Fruit fly (Drosophila melanogaster) whole organism, wandering third instar larva: ENCODE data around the gene CG46465.

Source experiments
- Abd-B ChIP-seq: fragments of >200 bp; optimal IDR thresholded peaks from 2 replicates; lab custom pipeline; 2017; ENCODE audit warnings: missing biosample characterization, missing genetic modification characterization
- CG32264 ChIP-seq: fragments of 200-800 bp; sonication (Bioruptor generic); optimal IDR thresholded peaks from 2 replicates; lab custom pipeline; 2016; ENCODE audit warnings: missing biosample characterization, missing genetic modification characterization
- CG9705 ChIP-seq: fragments of 200-800 bp; sonication (Bioruptor generic); optimal IDR thresholded peaks from 2 replicates; lab custom pipeline; 2018; ENCODE audit warnings: missing biosample characterization, mild to moderate bottlenecking, missing genetic modification characterization
- CrebA ChIP-seq: fragments of 200-800 bp; sonication (Bioruptor generic); optimal IDR thresholded peaks from 2 replicates; lab custom pipeline; 2016; ENCODE audit warnings: missing biosample characterization, mild to moderate bottlenecking, missing genetic modification characterization, borderline replicate concordance
- Dfd ChIP-seq: fragments of >200 bp; optimal IDR thresholded peaks from 2 replicates; lab custom pipeline; 2017; ENCODE audit warnings: missing biosample characterization, missing genetic modification characterization
- Dif ChIP-seq: fragments of 200-275, 200-300 bp; sonication (Bioruptor generic); optimal IDR thresholded peaks from 2 replicates; lab custom pipeline; 2018; ENCODE audit warnings: missing biosample characterization, missing genetic modification characterization; ENCODE audit not compliant: partially characterized antibody
- GATAd ChIP-seq: sonication (Bioruptor generic); optimal IDR thresholded peaks from 2 replicates; lab custom pipeline; 2016; ENCODE audit warnings: missing biosample characterization, missing genetic modification characterization
- HLH106 ChIP-seq: fragments of 200-800 bp; optimal IDR thresholded peaks from 3 replicates; lab custom pipeline; 2019; ENCODE audit warnings: missing biosample characterization, mild to moderate bottlenecking, missing genetic modification characterization, moderate library complexity
- Hnf4 ChIP-seq: fragments of 200-800 bp; sonication (Bioruptor generic); optimal IDR thresholded peaks from 2 replicates; lab custom pipeline; 2016; ENCODE audit warnings: missing biosample characterization, mild to moderate bottlenecking, missing genetic modification characterization
- Hr78 ChIP-seq: fragments of >200 bp; optimal IDR thresholded peaks from 2 replicates; lab custom pipeline; 2017; ENCODE audit warnings: missing biosample characterization, missing genetic modification characterization
- Hr83 ChIP-seq: fragments of 200-300 bp; sonication (Bioruptor generic); optimal IDR thresholded peaks from 2 replicates; lab custom pipeline; 2016; ENCODE audit warnings: missing biosample characterization, mild to moderate bottlenecking, missing genetic modification characterization, moderate library complexity; ENCODE audit not compliant: poor library complexity, severe bottlenecking
- Jra ChIP-seq: sonication (Bioruptor generic); optimal IDR thresholded peaks from 2 replicates; lab custom pipeline; 2016; ENCODE audit warnings: missing biosample characterization, missing genetic modification characterization
- Mio ChIP-seq: sonication (Bioruptor generic); optimal IDR thresholded peaks from 2 replicates; lab custom pipeline; 2016; ENCODE audit warnings: missing biosample characterization, missing genetic modification characterization
- Myc ChIP-seq: fragments of >200 bp; optimal IDR thresholded peaks from 2 replicates; lab custom pipeline; 2017
- N ChIP-seq: fragments of >200 bp; optimal IDR thresholded peaks from 2 replicates; lab custom pipeline; 2018; ENCODE audit warnings: missing biosample characterization, missing external identifiers, missing genetic modification characterization
- OdsH ChIP-seq: fragments of 200-800 bp; sonication (Bioruptor generic); optimal IDR thresholded peaks from 2 replicates; lab custom pipeline; 2016; ENCODE audit warnings: missing biosample characterization, mild to moderate bottlenecking, missing genetic modification characterization
- Rel ChIP-seq, 2 experiments: fragments of 200-800 bp; sonication (Bioruptor generic) in 1 of 2; optimal IDR thresholded peaks; 2 replicates in 1 of 2; 3 replicates in 1 of 2; lab custom pipeline; 2016 to 2019; ENCODE audit warnings: mild to moderate bottlenecking in 2 of 2, missing biosample characterization in 2 of 2, missing genetic modification characterization in 2 of 2, moderate library complexity in 1 of 2
- Sp1 ChIP-seq: fragments of 200-800 bp; sonication (Bioruptor generic); optimal IDR thresholded peaks from 3 replicates; lab custom pipeline; 2019; ENCODE audit warnings: missing biosample characterization, mild to moderate bottlenecking, missing genetic modification characterization, moderate library complexity
- Vsx2 ChIP-seq: fragments of 200-300, 225-300 bp; sonication (Bioruptor generic); optimal IDR thresholded peaks from 2 replicates; lab custom pipeline; 2018; ENCODE audit warnings: missing biosample characterization, missing genetic modification characterization; ENCODE audit not compliant: partially characterized antibody
- br ChIP-seq: fragments of 200-800 bp; sonication (Bioruptor generic); optimal IDR thresholded peaks from 2 replicates; lab custom pipeline; 2016; ENCODE audit warnings: missing biosample characterization, missing genetic modification characterization
- brk ChIP-seq: fragments of 200-800 bp; sonication (Bioruptor generic); optimal IDR thresholded peaks from 2 replicates; lab custom pipeline; 2016; ENCODE audit warnings: missing biosample characterization, mild to moderate bottlenecking, missing genetic modification characterization
- dl ChIP-seq, 2 experiments: fragments of 175-275, 200-275 bp in 1 of 2; fragments of 200-275 bp in 1 of 2; sonication (Bioruptor generic); optimal IDR thresholded peaks; lab custom pipeline; 2018; ENCODE audit warnings: mild to moderate bottlenecking in 2 of 2, missing biosample characterization in 2 of 2, missing genetic modification characterization in 2 of 2, moderate library complexity in 2 of 2; ENCODE audit not compliant: partially characterized antibody in 2 of 2, insufficient read depth in 1 of 2
- dmrt93B ChIP-seq: fragments of 200-800 bp; sonication (Bioruptor generic); optimal IDR thresholded peaks from 2 replicates; lab custom pipeline; 2018; ENCODE audit warnings: missing biosample characterization, mild to moderate bottlenecking, missing genetic modification characterization
- dsf ChIP-seq: sonication (Bioruptor generic); optimal IDR thresholded peaks from 2 replicates; lab custom pipeline; 2016; ENCODE audit warnings: missing biosample characterization, missing genetic modification characterization, borderline replicate concordance
- ey ChIP-seq: fragments of 200-800 bp; sonication (Bioruptor generic); optimal IDR thresholded peaks from 2 replicates; lab custom pipeline; 2016; ENCODE audit warnings: missing biosample characterization, missing genetic modification characterization
- foxo ChIP-seq, 2 experiments: fragments of 200-800 bp; sonication (Bioruptor generic); optimal IDR thresholded peaks; 2 replicates in 1 of 2; 3 replicates in 1 of 2; lab custom pipeline; 2016 to 2017; ENCODE audit warnings: missing biosample characterization in 2 of 2, missing genetic modification characterization in 2 of 2
- fru ChIP-seq: fragments of 200-800 bp; sonication (Bioruptor generic); optimal IDR thresholded peaks from 3 replicates; lab custom pipeline; 2016; ENCODE audit warnings: missing biosample characterization, mild to moderate bottlenecking, missing genetic modification characterization
- h ChIP-seq: fragments of 200-800 bp; sonication (Bioruptor generic); optimal IDR thresholded peaks from 3 replicates; lab custom pipeline; 2016; ENCODE audit warnings: missing biosample characterization, mild to moderate bottlenecking, missing genetic modification characterization
- jim ChIP-seq: fragments of 175-275, 200-325 bp; sonication (Bioruptor generic); optimal IDR thresholded peaks from 2 replicates; lab custom pipeline; 2016; ENCODE audit warnings: missing biosample characterization, mild to moderate bottlenecking, missing genetic modification characterization
- lola ChIP-seq: fragments of >200 bp; optimal IDR thresholded peaks from 2 replicates; lab custom pipeline; 2017; ENCODE audit warnings: missing biosample characterization, missing genetic modification characterization
- pan ChIP-seq: fragments of >200 bp; optimal IDR thresholded peaks from 2 replicates; lab custom pipeline; 2017
- psq ChIP-seq: fragments of 200-800 bp; sonication (Bioruptor generic); optimal IDR thresholded peaks from 3 replicates; lab custom pipeline; 2017; ENCODE audit warnings: missing biosample characterization, mild to moderate bottlenecking, missing genetic modification characterization, moderate library complexity
- rgr ChIP-seq: fragments of 200-800 bp; sonication (Bioruptor generic); optimal IDR thresholded peaks from 3 replicates; lab custom pipeline; 2016; ENCODE audit warnings: missing biosample characterization, mild to moderate bottlenecking, missing genetic modification characterization
- sage ChIP-seq: fragments of 200-800 bp; sonication (Bioruptor generic); optimal IDR thresholded peaks from 2 replicates; lab custom pipeline; 2016; ENCODE audit warnings: missing biosample characterization, mild to moderate bottlenecking, missing genetic modification characterization
- sv ChIP-seq: fragments of 200-800 bp; sonication (Bioruptor generic); optimal IDR thresholded peaks from 3 replicates; lab custom pipeline; 2016; ENCODE audit warnings: missing biosample characterization, missing genetic modification characterization
- tai ChIP-seq: sonication (Bioruptor generic); optimal IDR thresholded peaks from 2 replicates; lab custom pipeline; 2016; ENCODE audit warnings: missing biosample characterization, missing genetic modification characterization
- usp ChIP-seq: fragments of >200 bp; optimal IDR thresholded peaks from 2 replicates; lab custom pipeline; 2017; ENCODE audit warnings: missing biosample characterization, missing genetic modification characterization
- woc ChIP-seq: sonication (Bioruptor generic); optimal IDR thresholded peaks from 2 replicates; lab custom pipeline; 2016; ENCODE audit warnings: missing biosample characterization, mild to moderate bottlenecking, missing genetic modification characterization

Gene CG46465

DNA sequence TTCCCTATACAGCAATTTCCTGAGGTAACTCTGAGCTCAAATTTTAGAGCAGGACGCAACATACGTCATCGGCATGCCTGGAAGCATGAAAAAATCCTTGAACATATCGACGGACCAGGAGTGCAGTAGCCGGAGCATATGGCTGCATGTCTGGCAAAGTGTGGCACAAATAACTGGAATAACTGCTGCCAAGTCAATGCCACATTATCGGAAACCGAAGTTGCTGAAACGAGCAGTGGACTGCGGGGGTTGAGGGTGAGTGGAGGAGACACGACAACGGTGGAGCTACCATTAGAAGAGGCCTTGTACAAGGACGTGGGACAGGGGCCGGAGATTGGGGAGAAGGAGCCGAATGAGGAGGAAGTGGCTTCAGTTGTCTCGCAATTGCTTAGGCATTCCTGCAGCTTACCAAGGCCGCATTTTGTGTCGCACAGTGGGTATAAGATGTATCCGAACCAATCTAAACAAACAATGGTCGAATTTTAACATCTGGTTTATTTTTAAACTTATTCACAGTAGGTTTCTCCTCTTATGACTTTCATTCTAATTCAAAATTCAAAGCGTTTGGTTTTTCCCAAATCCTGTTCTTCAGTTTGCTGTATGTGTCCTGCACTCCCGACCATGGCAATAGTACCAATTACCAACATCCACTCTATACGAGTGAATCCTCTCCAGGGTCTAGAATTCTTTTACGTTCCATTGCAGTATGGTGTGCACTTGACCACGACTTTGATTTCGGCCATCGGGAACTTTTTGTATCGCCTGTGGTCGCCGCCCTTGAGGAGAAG lies 46.3 kb upstream of the CG46465 start, which contains the start of gene CG46304:
TSS of gene CG46304 (plus strand) at position 541 of the 788 bp plus-strand sequence.
- peak; percentile 16 for TF ChIP-seq h
- no peak for TF ChIP-seq Hr83 (GFP tag; lab: Kevin White, UChicago)
- TF ChIP-seq HLH106 (tag; lab: Kevin White, UChicago) = peak; percentile 52
- TF ChIP-seq dmrt93B (GFP tag; lab: Kevin White, UChicago) = peak; percentile 30
- no peak for TF ChIP-seq fru (GFP tag; lab: Kevin White, UChicago)
- TF ChIP-seq psq (GFP tag; lab: Kevin White, UChicago) = peak; percentile 42
- TF ChIP-seq sage (GFP tag; lab: Kevin White, UChicago) = no peak
- TF ChIP-seq ey (GFP tag; lab: Kevin White, UChicago) = peak; percentile 24
- peak; percentile 16 for TF ChIP-seq Dif (GFP tag; lab: Kevin White, UChicago)
- peak in 1 of 2 experiments; percentile 50 for TF ChIP-seq dl (GFP tag; optimal IDR thresholded peaks at IDR 0.05; lab: Kevin White, UChicago; ENCODE audit: insufficient read depth in 1 of 2, partially characterized antibody in 2 of 2)
- TF ChIP-seq dsf (GFP tag; lab: Kevin White, UChicago) = no peak
- no peak for TF ChIP-seq Hr78 (GFP tag; lab: Kevin White, UChicago)
- TF ChIP-seq tai (GFP tag; lab: Kevin White, UChicago) = no peak
- TF ChIP-seq brk (GFP tag; lab: Kevin White, UChicago) = no peak
- peak; percentile 30 for TF ChIP-seq Sp1
- no peak for TF ChIP-seq Mio
- no peak for TF ChIP-seq jim (GFP tag; lab: Kevin White, UChicago)
- no peak for TF ChIP-seq Myc
- TF ChIP-seq woc (GFP tag; lab: Kevin White, UChicago) = peak; percentile 40

DNA sequence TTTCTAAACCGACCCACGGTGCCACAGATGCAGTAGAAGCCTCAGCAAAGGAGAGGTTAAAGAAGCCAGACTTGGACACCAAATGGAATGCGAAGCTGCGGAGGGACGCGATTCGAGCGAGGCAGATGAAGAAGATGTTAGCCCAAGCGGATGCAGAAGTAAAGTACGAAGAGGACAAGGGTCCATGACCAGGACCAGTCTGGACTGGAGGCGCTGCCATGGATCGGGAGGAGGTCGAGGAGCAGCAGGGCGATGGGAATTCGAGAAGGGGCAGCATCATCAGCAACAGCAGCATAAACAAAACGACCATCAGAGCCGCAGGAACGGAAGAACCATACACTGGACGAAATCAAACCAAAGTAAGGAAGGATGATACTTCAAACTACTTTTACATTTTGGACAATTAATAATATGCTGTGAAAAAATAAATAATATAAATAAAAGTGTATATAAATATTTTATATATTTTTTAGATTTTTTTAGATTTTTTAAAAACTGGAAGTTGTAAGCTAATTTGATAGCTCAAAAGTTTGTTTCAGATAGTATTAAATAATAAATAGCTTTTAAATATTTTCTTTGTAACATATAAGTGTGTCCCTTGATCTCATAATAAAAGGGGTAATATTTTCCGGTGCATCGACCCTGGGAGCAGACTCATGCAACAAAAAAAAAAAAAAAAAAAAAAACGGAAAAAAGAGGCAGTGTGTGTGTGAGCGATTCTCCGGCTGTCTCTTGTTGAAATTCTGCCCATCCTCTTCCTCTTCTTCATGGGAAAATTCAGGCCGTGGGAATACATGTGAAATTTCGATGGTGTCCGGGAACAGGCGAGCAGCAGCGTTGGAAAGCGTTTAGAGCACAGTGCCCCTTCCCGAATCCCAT lies 45.4 kb upstream of the CG46465 start:
- peak in 1 of 2 experiments; percentile 79 for TF ChIP-seq foxo (GFP tag; optimal IDR thresholded peaks at IDR 0.05; lab: Kevin White, UChicago)
- TF ChIP-seq Vsx2 = peak; percentile 52
- no peak for TF ChIP-seq GATAd (GFP tag; lab: Kevin White, UChicago)
- no peak for TF ChIP-seq usp (GFP tag; lab: Kevin White, UChicago)
- no peak for TF ChIP-seq Jra
- no peak for TF ChIP-seq sv
- TF ChIP-seq CG32264 (GFP tag; lab: Kevin White, UChicago) = no peak
- TF ChIP-seq jim (GFP tag; lab: Kevin White, UChicago) = peak; percentile 30
- no peak for TF ChIP-seq woc (GFP tag; lab: Kevin White, UChicago)
- peak; percentile 94 for TF ChIP-seq Sp1
- no peak for TF ChIP-seq N (GFP tag; lab: Kevin White, UChicago)
- peak; percentile 73 for TF ChIP-seq OdsH
- peak; percentile 65 for TF ChIP-seq Hr83 (GFP tag; lab: Kevin White, UChicago)
- peak; percentile 35 for TF ChIP-seq Hnf4 (GFP tag; lab: Kevin White, UChicago)
- TF ChIP-seq HLH106 (tag; lab: Kevin White, UChicago) = peak; percentile 90
- no peak for TF ChIP-seq dsf (GFP tag; lab: Kevin White, UChicago)
- no peak for TF ChIP-seq tai (GFP tag; lab: Kevin White, UChicago)
- peak; percentile 57 for TF ChIP-seq brk (GFP tag; lab: Kevin White, UChicago)
- no peak for TF ChIP-seq pan (lab: Kevin White, UChicago)
- no peak for TF ChIP-seq Myc
- no peak for TF ChIP-seq Mio
- peak; percentile 56 for TF ChIP-seq dmrt93B (GFP tag; lab: Kevin White, UChicago)
- peak; percentile 53 to 76 for TF ChIP-seq dl (GFP tag; optimal IDR thresholded peaks at IDR 0.05; lab: Kevin White, UChicago; ENCODE audit: insufficient read depth in 1 of 2, partially characterized antibody in 2 of 2)
- no peak for TF ChIP-seq Rel (GFP tag; optimal IDR thresholded peaks at IDR 0.05; lab: Kevin White, UChicago)
- TF ChIP-seq Rel (tag; optimal IDR thresholded peaks at IDR 0.05; lab: Kevin White, UChicago) = peak; percentile 24
- no peak for TF ChIP-seq Hr78 (GFP tag; lab: Kevin White, UChicago)
- peak; percentile 88 for TF ChIP-seq psq (GFP tag; lab: Kevin White, UChicago)
- no peak for TF ChIP-seq lola (GFP tag; lab: Kevin White, UChicago)
- no peak for TF ChIP-seq Abd-B (GFP tag; lab: Kevin White, UChicago)
- no peak for TF ChIP-seq sage (GFP tag; lab: Kevin White, UChicago)
- peak; percentile 72 for TF ChIP-seq rgr (GFP tag; lab: Kevin White, UChicago)
- peak; percentile 44 for TF ChIP-seq h
- peak; percentile 66 for TF ChIP-seq Dif (GFP tag; lab: Kevin White, UChicago)
- no peak for TF ChIP-seq fru (GFP tag; lab: Kevin White, UChicago)
- peak; percentile 10 for TF ChIP-seq br
- TF ChIP-seq CG9705 = peak; percentile 3
- no peak for TF ChIP-seq CrebA (GFP tag; lab: Kevin White, UChicago)
- TF ChIP-seq Dfd (GFP tag; lab: Kevin White, UChicago) = no peak
